Worm (Caenorhabditis elegans) whole organism, L4 larva: ENCODE data around the gene F26G5.1.

ENCODE experiments used
- F49E8.2 ChIP-seq: sonication (generic microtip); optimal IDR thresholded peaks from 2 replicates; lab custom pipeline; 2016; ENCODE audit warnings: missing compliant biosample characterization, mild to moderate bottlenecking, missing genetic modification characterization, borderline replicate concordance
- ama-1 ChIP-seq: fragments of 150-350 bp; optimal IDR thresholded peaks from 2 replicates; lab custom pipeline; 2014; ENCODE audit warnings: inconsistent platforms, mixed read lengths
- egl-27 ChIP-seq: sonication (generic microtip); optimal IDR thresholded peaks from 3 replicates; lab custom pipeline; 2017; ENCODE audit warnings: missing biosample characterization, missing genetic modification reagents, missing genetic modification characterization
- egl-43 ChIP-seq: fragments of 200-800 bp; sonication (Bioruptor generic); IDR thresholded peaks from 2 replicates; pipeline ENCODE4 v1.3.6; 2022; ENCODE audit warnings: missing genetic modification reagents, missing genetic modification characterization, missing compliant biosample characterization
- fkh-10 ChIP-seq: fragments of 150-350 bp; optimal IDR thresholded peaks from 2 replicates; lab custom pipeline; 2014; ENCODE audit warnings: missing biosample characterization, missing genetic modification reagents, missing genetic modification characterization
- hlh-11 ChIP-seq: fragments of 200-800 bp; sonication (Bioruptor generic); optimal IDR thresholded peaks from 2 replicates; lab custom pipeline; 2018; ENCODE audit warnings: mild to moderate bottlenecking, missing genetic modification characterization, missing compliant biosample characterization
- hlh-30 ChIP-seq: sonication (generic microtip); optimal IDR thresholded peaks from 2 replicates; lab custom pipeline; 2017; ENCODE audit warnings: antibody characterized with exemption, mild to moderate bottlenecking, missing genetic modification characterization, missing compliant biosample characterization; ENCODE audit not compliant: insufficient read depth
- lin-13 ChIP-seq: fragments of 150-350 bp; optimal IDR thresholded peaks from 2 replicates; lab custom pipeline; 2014; ENCODE audit warnings: missing biosample characterization, missing genetic modification reagents, missing genetic modification characterization
- pha-4 ChIP-seq, 2 experiments: fragments of 150-350 bp in 1 of 2; fragments of 200-800 bp in 1 of 2; sonication (Bioruptor generic) in 1 of 2; IDR thresholded peaks in 1 of 2; optimal IDR thresholded peaks in 1 of 2; 2 replicates each; pipeline versions ENCODE4 v1.3.6 to Lab custom; 2014 to 2022; ENCODE audit warnings: missing genetic modification characterization in 2 of 2, missing genetic modification reagents in 2 of 2, missing biosample characterization in 1 of 2, missing compliant biosample characterization in 1 of 2
- pqm-1 ChIP-seq: sonication (generic microtip); optimal IDR thresholded peaks from 2 replicates; lab custom pipeline; 2017; ENCODE audit warnings: missing biosample characterization, missing genetic modification characterization
- zag-1 ChIP-seq: fragments of 150-350 bp; optimal IDR thresholded peaks from 2 replicates; lab custom pipeline; 2014; ENCODE audit warnings: missing biosample characterization, missing genetic modification characterization

- TF ChIP-seq F49E8.2 (tag; lab: Kevin White, UChicago) (no peak), lin-13 (GFP tag; lab: Kevin White, UChicago) (no peak), fkh-10 (GFP tag; lab: Kevin White, UChicago) (no peak), pha-4 (GFP tag; IDR thresholded peaks at IDR 0.05; lab: Robert Waterston, UW) (no peak), pha-4 (tag; optimal IDR thresholded peaks at IDR 0.05; lab: Kevin White, UChicago) (no peak), pqm-1 (tag; lab: Kevin White, UChicago) (peak; percentile 68), egl-43 (GFP tag; lab: Robert Waterston, UW) (no peak), zag-1 (tag; lab: Kevin White, UChicago) (no peak), hlh-11 (tag; lab: Kevin White, UChicago) (peak; percentile 54), ama-1 (lab: Kevin White, UChicago) (no peak), hlh-30 (tag; lab: Kevin White, UChicago) (no peak), egl-27 (tag; lab: Kevin White, UChicago) (no peak)
Observed at ce11 chrV:5012193-5012853, 37.0 kb downstream of the F26G5.1 start, which contains the start of gene srr-6.
